Fruit fly (Drosophila melanogaster) whole organism, prepupa: ENCODE data around the gene Arpc1.

Experiments used
- Blimp-1 ChIP-seq: fragments of 200-800 bp; sonication (Bioruptor generic); optimal IDR thresholded peaks from 3 replicates; lab custom pipeline; 2017; ENCODE audit warnings: missing biosample characterization, missing genetic modification characterization, mild to moderate bottlenecking, moderate library complexity, missing genetic modification reagents
- CG10669 ChIP-seq: fragments of 200-800 bp; sonication (Bioruptor generic); optimal IDR thresholded peaks from 3 replicates; lab custom pipeline; 2018; ENCODE audit warnings: missing biosample characterization, mild to moderate bottlenecking, missing genetic modification characterization, moderate library complexity
- CG1621 ChIP-seq: fragments of 200-800 bp; sonication (Bioruptor generic); optimal IDR thresholded peaks from 3 replicates; lab custom pipeline; 2018; ENCODE audit warnings: missing biosample characterization, mild to moderate bottlenecking, missing genetic modification characterization
- CG16779 ChIP-seq: fragments of 200-800 bp; sonication (Bioruptor generic); optimal IDR thresholded peaks from 3 replicates; lab custom pipeline; 2017; ENCODE audit warnings: missing biosample characterization, mild to moderate bottlenecking, missing genetic modification characterization
- CG32006 ChIP-seq: fragments of 200-800 bp; sonication (Bioruptor generic); optimal IDR thresholded peaks from 3 replicates; lab custom pipeline; 2017; ENCODE audit warnings: missing biosample characterization, mild to moderate bottlenecking, missing genetic modification characterization
- CG34406 ChIP-seq: fragments of 200-800 bp; sonication (Bioruptor generic); optimal IDR thresholded peaks from 3 replicates; lab custom pipeline; 2016; ENCODE audit warnings: missing biosample characterization, missing genetic modification characterization
- CG3919 ChIP-seq: fragments of 200-800 bp; sonication (Bioruptor generic); optimal IDR thresholded peaks from 3 replicates; lab custom pipeline; 2016; ENCODE audit warnings: missing biosample characterization, missing genetic modification characterization
- CG6163 ChIP-seq: fragments of 200-800 bp; sonication (Bioruptor generic); IDR thresholded peaks from 3 replicates; pipeline ENCODE4 v1.3.6; 2022; ENCODE audit warnings: missing biosample characterization, missing genetic modification characterization
- CG6808 ChIP-seq: fragments of 200-800 bp; sonication (Bioruptor generic); optimal IDR thresholded peaks from 3 replicates; lab custom pipeline; 2017; ENCODE audit warnings: missing biosample characterization, missing genetic modification characterization, mild to moderate bottlenecking, moderate library complexity, missing genetic modification reagents
- CG6854 ChIP-seq: fragments of 200-800 bp; sonication (Bioruptor generic); optimal IDR thresholded peaks from 2 replicates; lab custom pipeline; 2017; ENCODE audit warnings: missing biosample characterization, mild to moderate bottlenecking, missing genetic modification characterization
- CG8119 ChIP-seq: fragments of 200-800 bp; sonication (Bioruptor generic); IDR thresholded peaks from 3 replicates; pipeline ENCODE4 v1.3.6; 2022; ENCODE audit warnings: missing biosample characterization, missing genetic modification characterization
- CG8319 ChIP-seq: fragments of 200-800 bp; sonication (Bioruptor generic); optimal IDR thresholded peaks from 3 replicates; lab custom pipeline; 2016; ENCODE audit warnings: missing biosample characterization, missing genetic modification characterization
- CG9139 ChIP-seq: fragments of 200-800 bp; sonication (Bioruptor generic); optimal IDR thresholded peaks from 3 replicates; lab custom pipeline; 2017; ENCODE audit warnings: missing biosample characterization, mild to moderate bottlenecking, missing genetic modification characterization
- Eip78C ChIP-seq: fragments of 200-800 bp; sonication (Bioruptor generic); peaks from one replicate; lab custom pipeline; 2016; ENCODE audit warnings: missing biosample characterization, missing genetic modification characterization
- Hr38 ChIP-seq: sonication (Bioruptor generic); optimal IDR thresholded peaks from 2 replicates; lab custom pipeline; 2016; ENCODE audit warnings: missing biosample characterization, missing genetic modification characterization
- Hr39 ChIP-seq: fragments of 200-800 bp; sonication (Bioruptor generic); optimal IDR thresholded peaks from 2 replicates; lab custom pipeline; 2016; ENCODE audit warnings: missing biosample characterization, missing genetic modification characterization
- Lpt ChIP-seq: fragments of 200-800 bp; sonication (Bioruptor generic); optimal IDR thresholded peaks from 3 replicates; lab custom pipeline; 2016; ENCODE audit warnings: missing biosample characterization, missing genetic modification characterization
- Sox102F ChIP-seq: fragments of 200-800 bp; sonication (Bioruptor generic); optimal IDR thresholded peaks from 2 replicates; lab custom pipeline; 2016; ENCODE audit warnings: missing biosample characterization, mild to moderate bottlenecking, missing genetic modification characterization
- Sox15 ChIP-seq: fragments of 200-800 bp; sonication (Bioruptor generic); optimal IDR thresholded peaks from 3 replicates; lab custom pipeline; 2016; ENCODE audit warnings: missing biosample characterization, missing genetic modification characterization
- achi ChIP-seq: fragments of 200-800 bp; sonication (Bioruptor generic); optimal IDR thresholded peaks from 3 replicates; lab custom pipeline; 2016; ENCODE audit warnings: missing biosample characterization, missing genetic modification characterization
- cyc ChIP-seq: fragments of 200-800 bp; sonication (Bioruptor generic); optimal IDR thresholded peaks from 3 replicates; lab custom pipeline; 2016; ENCODE audit warnings: missing biosample characterization, missing genetic modification characterization
- dsx ChIP-seq: fragments of 200-800 bp; optimal IDR thresholded peaks from 3 replicates; lab custom pipeline; 2019; ENCODE audit warnings: missing biosample characterization, mild to moderate bottlenecking, missing genetic modification characterization, moderate library complexity; ENCODE audit not compliant: poor library complexity, severe bottlenecking
- eg ChIP-seq: fragments of 200-800 bp; sonication (Bioruptor generic); IDR thresholded peaks from 3 replicates; pipeline ENCODE4 v1.3.6; 2022; ENCODE audit warnings: missing biosample characterization, missing genetic modification characterization
- esn ChIP-seq: fragments of 200-800 bp; sonication (Bioruptor generic); optimal IDR thresholded peaks from 2 replicates; lab custom pipeline; 2016; ENCODE audit warnings: missing biosample characterization, mild to moderate bottlenecking, missing genetic modification characterization, moderate library complexity
- fd85E ChIP-seq: fragments of 200-800 bp; sonication (Bioruptor generic); optimal IDR thresholded peaks from 3 replicates; lab custom pipeline; 2016; ENCODE audit warnings: missing biosample characterization, missing genetic modification characterization
- fkh ChIP-seq: fragments of 200-800 bp; sonication (Bioruptor generic); optimal IDR thresholded peaks from 3 replicates; lab custom pipeline; 2017; ENCODE audit warnings: missing biosample characterization, mild to moderate bottlenecking, missing genetic modification characterization, moderate library complexity
- lz ChIP-seq: fragments of 200-800 bp; sonication (Bioruptor generic); optimal IDR thresholded peaks from 3 replicates; lab custom pipeline; 2016; ENCODE audit warnings: missing biosample characterization, missing genetic modification characterization
- net ChIP-seq: fragments of 200-800 bp; sonication (Bioruptor generic); optimal IDR thresholded peaks from 3 replicates; lab custom pipeline; 2016; ENCODE audit warnings: missing biosample characterization, missing genetic modification characterization
- salr ChIP-seq, 2 experiments: fragments of 200-800 bp; sonication (Bioruptor generic); optimal IDR thresholded peaks; 3 replicates each; lab custom pipeline; 2016 to 2018; ENCODE audit warnings: missing biosample characterization in 2 of 2, missing genetic modification characterization in 2 of 2, mild to moderate bottlenecking in 1 of 2
- ss ChIP-seq, 2 experiments: fragments of 200-800 bp; sonication (Bioruptor generic); optimal IDR thresholded peaks; 2 replicates in 1 of 2; 3 replicates in 1 of 2; lab custom pipeline; 2017 to 2018; ENCODE audit warnings: mild to moderate bottlenecking in 2 of 2, missing biosample characterization in 2 of 2, missing genetic modification characterization in 2 of 2, moderate library complexity in 1 of 2
- svp ChIP-seq: fragments of 200-800 bp; sonication (Bioruptor generic); peaks from one replicate; lab custom pipeline; 2016; ENCODE audit warnings: missing biosample characterization, missing genetic modification characterization
- topi ChIP-seq: fragments of 200-800 bp; sonication (Bioruptor generic); optimal IDR thresholded peaks from 3 replicates; lab custom pipeline; 2016; ENCODE audit warnings: missing biosample characterization, missing genetic modification characterization
- vri ChIP-seq: fragments of 200-800 bp; sonication (Bioruptor generic); optimal IDR thresholded peaks from 3 replicates; lab custom pipeline; 2016; ENCODE audit warnings: missing biosample characterization, mild to moderate bottlenecking, missing genetic modification characterization

Arpc1 gene

dm6 chr2L:13811323-13811722 is 18.2 kb downstream of the Arpc1 start, which contains the start of the genes Adat1 and CG16865:
TSS of gene Adat1 (minus strand) at chr2L:13811474.
TSS of gene CG16865 (plus strand) at chr2L:13811522.
- TF ChIP-seq CG6808 (GFP tag; lab: Kevin White, UChicago) (no peak), CG3919 (GFP tag; lab: Kevin White, UChicago) (no peak), cyc (GFP tag; lab: Kevin White, UChicago) (no peak), fkh (GFP tag; lab: Kevin White, UChicago) (peak; percentile 100)
- TF ChIP-seq, all 60 proteins: peak for 1

- TF ChIP-seq achi (GFP tag; lab: Kevin White, UChicago) (no peak), Sox15 (no peak), esn (GFP tag; lab: Kevin White, UChicago) (peak; percentile 40), Hr39 (no peak), CG6854 (no peak), fkh (GFP tag; lab: Kevin White, UChicago) (peak; percentile 39), CG34406 (GFP tag; lab: Kevin White, UChicago) (no peak), Eip78C (GFP tag; lab: Kevin White, UChicago) (peak; percentile 64)
Measured at dm6 chr2L:13807959-13808358, 21.6 kb downstream of the Arpc1 start.

dm6 chr2L:13807097-13807496 is 22.4 kb downstream of the Arpc1 start:
- no peak for TF ChIP-seq CG6854
- peak; percentile 2 for TF ChIP-seq topi (GFP tag; lab: Kevin White, UChicago)
- no peak for TF ChIP-seq achi (GFP tag; lab: Kevin White, UChicago)
- no peak for TF ChIP-seq Sox102F (GFP tag; lab: Kevin White, UChicago)
- TF ChIP-seq dsx = no peak
- no peak for TF ChIP-seq Hr38
- TF ChIP-seq CG6808 (GFP tag; lab: Kevin White, UChicago) = no peak
- no peak for TF ChIP-seq CG6163 (GFP tag; lab: Robert Waterston, UW)
- TF ChIP-seq CG9139 (GFP tag; lab: Kevin White, UChicago) = no peak
- TF ChIP-seq ss (GFP tag; optimal IDR thresholded peaks at IDR 0.05; lab: Kevin White, UChicago) = no peak
- peak; percentile 42 for TF ChIP-seq Eip78C (GFP tag; lab: Kevin White, UChicago)
- no peak for TF ChIP-seq CG8319 (GFP tag; lab: Kevin White, UChicago)
- no peak for TF ChIP-seq CG8119 (GFP tag; lab: Robert Waterston, UW)
- TF ChIP-seq fkh (GFP tag; lab: Kevin White, UChicago) = peak; percentile 60
- TF ChIP-seq salr (GFP tag; optimal IDR thresholded peaks at IDR 0.05; lab: Kevin White, UChicago) = no peak
- TF ChIP-seq CG3919 (GFP tag; lab: Kevin White, UChicago) = no peak
- no peak for TF ChIP-seq net (GFP tag; lab: Kevin White, UChicago)
- TF ChIP-seq Blimp-1 = no peak
- TF ChIP-seq cyc (GFP tag; lab: Kevin White, UChicago) = no peak

- no peak for TF ChIP-seq lz (GFP tag; lab: Kevin White, UChicago)
- peak; percentile 94 for TF ChIP-seq svp (GFP tag; lab: Kevin White, UChicago)
Measured at dm6 chr2L:13805170-13805569, 24.4 kb downstream of the Arpc1 start.

- TF ChIP-seq esn (GFP tag; lab: Kevin White, UChicago) (peak; percentile 15), CG1621 (tag; lab: Kevin White, UChicago) (peak; percentile 71), CG32006 (GFP tag; lab: Kevin White, UChicago) (no peak), fd85E (GFP tag; lab: Kevin White, UChicago) (no peak), CG16779 (tag; lab: Kevin White, UChicago) (no peak), CG9139 (GFP tag; lab: Kevin White, UChicago) (peak; percentile 24), svp (GFP tag; lab: Kevin White, UChicago) (peak; percentile 80), achi (GFP tag; lab: Kevin White, UChicago) (peak; percentile 13), CG6854 (no peak), eg (peak; percentile 42; the same call in 1 of the 3 replicates), CG10669 (GFP tag; lab: Kevin White, UChicago) (peak; percentile 13), ss (GFP tag; optimal IDR thresholded peaks at IDR 0.05; lab: Kevin White, UChicago) (peak; percentile 44 to 75), Eip78C (GFP tag; lab: Kevin White, UChicago) (peak; percentile 53), CG3919 (GFP tag; lab: Kevin White, UChicago) (no peak), CG6808 (GFP tag; lab: Kevin White, UChicago) (peak; percentile 21), Lpt (GFP tag; lab: Kevin White, UChicago) (peak; percentile 7), vri (GFP tag; lab: Kevin White, UChicago) (peak; percentile 6), dsx (peak; percentile 20)
Measured at dm6 chr2L:13804561-13805067, 24.9 kb downstream of the Arpc1 start.
